Fruit fly (Drosophila melanogaster): ENCODE results near the gene CG42821.

DNA sequence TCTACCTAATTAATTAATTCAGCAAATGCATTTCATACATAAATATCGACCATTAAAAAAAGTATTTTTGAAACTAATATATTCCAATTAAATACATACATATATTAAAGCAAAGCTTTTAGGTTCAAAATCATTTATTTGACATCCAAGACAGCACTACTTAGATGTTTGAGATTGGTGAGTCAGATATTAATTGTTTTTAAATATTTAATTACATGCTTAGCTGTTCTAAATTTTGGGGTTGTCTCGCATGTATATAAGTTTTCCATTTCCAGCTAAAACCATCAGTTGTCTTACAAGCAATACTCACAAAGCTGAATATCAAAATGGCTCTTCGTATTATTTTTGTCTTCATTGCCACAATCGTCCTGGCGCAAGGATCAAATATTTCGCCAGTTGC is 5.6 kb downstream of the CG42821 start, which contains the start of gene CG42834:
- TF ChIP-seq CG32121 (GFP tag; IDR thresholded peaks at IDR 0.05): no peak
- TF ChIP-seq fd96Ca (GFP tag; IDR thresholded peaks at IDR 0.05): no peak
- no peak for TF ChIP-seq CG4496 (GFP tag; IDR thresholded peaks at IDR 0.05)
- no peak for TF ChIP-seq Pif1A (GFP tag; optimal IDR thresholded peaks at IDR 0.05)
- TF ChIP-seq EcR (GFP tag; optimal IDR thresholded peaks at IDR 0.05): no peak
- no peak for TF ChIP-seq CG10348 (GFP tag; IDR thresholded peaks at IDR 0.05)
